Fruit fly (Drosophila melanogaster): ENCODE results near the gene CG43102.

The CG43102 gene

dm6 chr3R:17798211-17798737 lies 4.0 kb upstream of the CG43102 start, which contains the start of gene CG7379 (continued):
- peak; percentile 64 for TF ChIP-seq dmrt99B (tag; optimal IDR thresholded peaks at IDR 0.05)
- no peak for TF ChIP-seq hbn (GFP tag; IDR thresholded peaks at IDR 0.05; ENCODE audit: partially characterized antibody)
- TF ChIP-seq CG31441 (GFP tag; IDR thresholded peaks at IDR 0.05): peak; percentile 71
- TF ChIP-seq br (optimal IDR thresholded peaks at IDR 0.05): no peak
- TF ChIP-seq CG9727 (GFP tag; optimal IDR thresholded peaks at IDR 0.05): peak; percentile 64
- TF ChIP-seq grn (GFP tag; optimal IDR thresholded peaks at IDR 0.05): no peak
- peak; percentile 78 for TF ChIP-seq CG12391 (tag; optimal IDR thresholded peaks at IDR 0.05)
- peak; percentile 75 for TF ChIP-seq Atf6 (GFP tag; IDR thresholded peaks at IDR 0.05)
- TF ChIP-seq shn (GFP tag; optimal IDR thresholded peaks at IDR 0.05): peak; percentile 85
- TF ChIP-seq jing (GFP tag; optimal IDR thresholded peaks at IDR 0.05): no peak
- TF ChIP-seq lola (GFP tag; optimal IDR thresholded peaks at IDR 0.05): peak in 1 of 3 experiments; percentile 54
- TF ChIP-seq ci (GFP tag; IDR thresholded peaks at IDR 0.05): peak; percentile 77
- TF ChIP-seq Elba2 (GFP tag; optimal IDR thresholded peaks at IDR 0.05): peak; percentile 69
- peak; percentile 75 for TF ChIP-seq CG11504 (tag; optimal IDR thresholded peaks at IDR 0.05)
- TF ChIP-seq crc (GFP tag; optimal IDR thresholded peaks at IDR 0.05): peak; percentile 47
- peak; percentile 90 for TF ChIP-seq vvl (GFP tag; IDR thresholded peaks at IDR 0.05)
- TF ChIP-seq jigr1 (GFP tag; IDR thresholded peaks at IDR 0.05): peak; percentile 38; the same call in 1 of the 3 replicates
- TF ChIP-seq pfk (GFP tag; optimal IDR thresholded peaks at IDR 0.05): peak; percentile 51
- peak; percentile 68 for TF ChIP-seq CG32772 (GFP tag; IDR thresholded peaks at IDR 0.05)
- peak; percentile 57 for TF ChIP-seq Fer2 (tag; optimal IDR thresholded peaks at IDR 0.05)
- peak; percentile 84 for TF ChIP-seq sug (tag; optimal IDR thresholded peaks at IDR 0.05)
- no peak for TF ChIP-seq HLHmδ (GFP tag; optimal IDR thresholded peaks at IDR 0.05)
- TF ChIP-seq CG13287 (GFP tag; IDR thresholded peaks at IDR 0.05; ENCODE audit: partially characterized antibody): no peak; the same call in 1 of the 2 replicates
- peak; percentile 83 for TF ChIP-seq kay (GFP tag; optimal IDR thresholded peaks at IDR 0.05)
- TF ChIP-seq stc (GFP tag; IDR thresholded peaks at IDR 0.05): no peak
- TF ChIP-seq CG31388 (GFP tag; optimal IDR thresholded peaks at IDR 0.05): peak; percentile 75
- 0 out of 3 replicates have a peak, but pooled peaks have one; percentile 33 for TF ChIP-seq CG7357 (GFP tag; IDR thresholded peaks at IDR 0.05)
- peak; percentile 88 for TF ChIP-seq Xbp1 (GFP tag; optimal IDR thresholded peaks at IDR 0.05)
- no peak for TF ChIP-seq CG14860 (GFP tag; IDR thresholded peaks at IDR 0.05; ENCODE audit: partially characterized antibody)
- peak; percentile 77 for TF ChIP-seq CG13894 (tag; optimal IDR thresholded peaks at IDR 0.05)
- TF ChIP-seq CG3065 (GFP tag; optimal IDR thresholded peaks at IDR 0.05): peak; percentile 58
- TF ChIP-seq Pdp1 (GFP tag; optimal IDR thresholded peaks at IDR 0.05): peak; percentile 64 to 82
- peak; percentile 59 for TF ChIP-seq NC2α (GFP tag; optimal IDR thresholded peaks at IDR 0.05)
- TF ChIP-seq gfzf (GFP tag; optimal IDR thresholded peaks at IDR 0.05): peak; percentile 22
- peak; percentile 71 for TF ChIP-seq nerfin-1 (tag; optimal IDR thresholded peaks at IDR 0.05)
- TF ChIP-seq Lpt (GFP tag; optimal IDR thresholded peaks at IDR 0.05): no peak
- no peak for TF ChIP-seq CG12769 (tag; optimal IDR thresholded peaks at IDR 0.05)
- no peak for TF ChIP-seq CG10321 (GFP tag; IDR thresholded peaks at IDR 0.05)
- peak; percentile 52 for TF ChIP-seq Deaf1 (tag; optimal IDR thresholded peaks at IDR 0.05)
- TF ChIP-seq CG12071 (GFP tag; optimal IDR thresholded peaks at IDR 0.05): peak; percentile 13
- TF ChIP-seq CG10543 (GFP tag; optimal IDR thresholded peaks at IDR 0.05): peak; percentile 92
- no peak for TF ChIP-seq pan (optimal IDR thresholded peaks at IDR 0.05)
- TF ChIP-seq pan (GFP tag; optimal IDR thresholded peaks at IDR 0.05 in 1 of 2, IDR thresholded peaks at IDR 0.05 in 1 of 2): peak in 1 of 2 experiments; percentile 56
- TF ChIP-seq sd (tag; optimal IDR thresholded peaks at IDR 0.05): no peak
- peak; percentile 89 for TF ChIP-seq mam (GFP tag; optimal IDR thresholded peaks at IDR 0.05)
- TF ChIP-seq wdn (GFP tag; IDR thresholded peaks at IDR 0.05): peak; percentile 28; the same call in 1 of the 2 replicates
- peak; percentile 81 for TF ChIP-seq nmo (GFP tag; optimal IDR thresholded peaks at IDR 0.05)
- peak; percentile 78 for TF ChIP-seq rib (GFP tag; IDR thresholded peaks at IDR 0.05)
- peak; percentile 95 for TF ChIP-seq CG12659 (GFP tag; optimal IDR thresholded peaks at IDR 0.05)
- TF ChIP-seq CG31224 (GFP tag; IDR thresholded peaks at IDR 0.05): peak; percentile 67

All from whole organism, embryonic.